Fruit fly (Drosophila melanogaster): ENCODE results near the gene wupA.

DNA sequence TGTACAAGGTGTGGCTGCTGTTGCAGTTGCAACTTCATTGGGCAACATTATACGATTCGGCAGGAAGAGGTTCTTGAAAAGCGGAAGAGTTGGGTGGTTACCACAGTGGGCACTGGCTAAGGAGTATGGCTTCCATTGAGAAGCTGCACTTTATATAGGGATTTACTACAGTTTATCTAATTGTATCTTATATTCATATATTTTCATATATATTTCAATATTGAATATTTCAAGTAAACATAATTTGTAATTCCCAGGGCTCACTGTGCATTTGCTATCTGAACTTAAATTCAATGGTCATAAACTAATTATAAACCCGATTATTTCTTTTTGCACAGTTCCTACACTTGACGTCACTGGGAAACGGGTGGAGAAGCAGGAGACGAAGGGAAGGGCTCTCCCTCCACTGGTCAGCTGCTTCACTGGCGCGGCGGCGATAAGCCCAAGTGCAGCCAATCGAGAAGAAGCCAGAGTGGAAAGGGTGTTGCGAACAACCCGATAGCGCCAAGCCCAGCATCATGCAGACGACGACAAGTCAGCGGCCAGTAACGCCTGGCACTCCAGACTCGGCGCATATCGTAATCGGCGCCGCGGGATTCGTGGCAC lies 21.9 kb downstream of the wupA start:
- TF ChIP-seq hb (GFP tag; IDR thresholded peaks at IDR 0.05; ENCODE audit: partially characterized antibody) (no peak), maf-S (GFP tag; optimal IDR thresholded peaks at IDR 0.05) (no peak), CG4854 (GFP tag; optimal IDR thresholded peaks at IDR 0.05) (no peak), Dip3 (GFP tag; optimal IDR thresholded peaks at IDR 0.05) (no peak), gcm2 (GFP tag; optimal IDR thresholded peaks at IDR 0.05) (no peak), Sox100B (GFP tag; optimal IDR thresholded peaks at IDR 0.05) (peak; percentile 6), psq (GFP tag; optimal IDR thresholded peaks at IDR 0.05) (no peak), ERR (GFP tag; optimal IDR thresholded peaks at IDR 0.05) (no peak), toy (GFP tag; IDR thresholded peaks at IDR 0.05) (no peak), Dp (GFP tag; optimal IDR thresholded peaks at IDR 0.05) (no peak)
